Worm (Caenorhabditis elegans): ENCODE measurements around the gene C04G6.6.

The C04G6.6 gene

ce11 chrII:5112082-5112481 is 12.5 kb upstream of the C04G6.6 start, which contains the start of gene F09C12.8:
TSS of gene F09C12.8 (plus strand) at chrII:5112382.
- no peak for TF ChIP-seq snpc-4 (tag; optimal IDR thresholded peaks at IDR 0.05)
- TF ChIP-seq nhr-6 (tag; optimal IDR thresholded peaks at IDR 0.05): no peak
- TF ChIP-seq R02D3.7 (tag; optimal IDR thresholded peaks at IDR 0.05): no peak
- TF ChIP-seq lin-13 (GFP tag; optimal IDR thresholded peaks at IDR 0.05): no peak
- no peak for TF ChIP-seq C34F6.9 (tag; optimal IDR thresholded peaks at IDR 0.05)

DNA sequence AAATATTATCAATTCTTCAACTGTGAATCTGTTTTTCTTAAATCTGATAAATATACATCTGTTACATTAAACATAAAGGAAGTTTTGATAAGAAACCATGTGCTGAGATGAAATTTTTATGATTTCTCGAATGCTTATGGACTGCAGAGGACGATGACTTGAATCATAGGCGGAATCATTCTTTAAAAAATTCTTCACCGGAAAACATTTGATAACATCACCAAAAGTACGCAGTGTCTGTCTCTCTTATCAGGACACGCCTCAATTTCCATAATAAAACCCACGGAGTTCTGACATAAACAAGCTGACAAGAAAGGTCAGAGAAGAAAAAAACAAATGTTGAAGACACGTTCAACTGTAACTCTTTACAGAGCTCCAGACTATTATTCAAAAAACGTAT is 10.1 kb upstream of the C04G6.6 start, which contains the start of gene F09C12.2:
TSS of gene F09C12.2 (plus strand) at position 320 of the 400 bp plus-strand sequence.
- TF ChIP-seq fos-1 (tag; optimal IDR thresholded peaks at IDR 0.05) (peak; percentile 14), F13H6.1 (tag; optimal IDR thresholded peaks at IDR 0.05) (no peak)

- TF ChIP-seq Y55F3AM.14 (GFP tag; optimal IDR thresholded peaks at IDR 0.05) (peak; percentile 61), nhr-129 (tag; optimal IDR thresholded peaks at IDR 0.05) (peak; percentile 94), elt-1 (tag; optimal IDR thresholded peaks at IDR 0.05) (no peak), sma-3 (GFP tag; optimal IDR thresholded peaks at IDR 0.05) (peak; percentile 57), aly-2 (tag; optimal IDR thresholded peaks at IDR 0.05) (no peak), ztf-11 (tag; optimal IDR thresholded peaks at IDR 0.05) (no peak), zag-1 (tag; optimal IDR thresholded peaks at IDR 0.05) (peak; percentile 43), ceh-82 (tag; optimal IDR thresholded peaks at IDR 0.05) (no peak), sma-9 (GFP tag; optimal IDR thresholded peaks at IDR 0.05) (peak; percentile 82), sma-9 (tag; optimal IDR thresholded peaks at IDR 0.05) (no peak), ceh-16 (tag; optimal IDR thresholded peaks at IDR 0.05) (no peak), unc-39 (tag; optimal IDR thresholded peaks at IDR 0.05) (no peak), mdl-1 (tag; optimal IDR thresholded peaks at IDR 0.05) (peak in 1 of 2 experiments; percentile 4), blmp-1 (tag; optimal IDR thresholded peaks at IDR 0.05; ENCODE audit: insufficient read depth) (peak; percentile 35), ztf-1 (GFP tag; conservative IDR thresholded peaks at IDR 0.05) (no peak), nhr-10 (tag; optimal IDR thresholded peaks at IDR 0.05) (no peak), lin-13 (GFP tag; optimal IDR thresholded peaks at IDR 0.05) (peak; percentile 63), nhr-237 (tag; optimal IDR thresholded peaks at IDR 0.05) (no peak), R02D3.7 (tag; optimal IDR thresholded peaks at IDR 0.05) (no peak), ztf-4 (tag; optimal IDR thresholded peaks at IDR 0.05) (peak; percentile 36), skn-1 (tag; optimal IDR thresholded peaks at IDR 0.05) (no peak), F13H6.1 (tag; optimal IDR thresholded peaks at IDR 0.05) (peak; percentile 52), elt-3 (tag; optimal IDR thresholded peaks at IDR 0.05) (no peak), ZK546.5 (tag; optimal IDR thresholded peaks at IDR 0.05) (no peak), unc-55 (GFP tag; optimal IDR thresholded peaks at IDR 0.05) (peak; percentile 79), dmd-4 (tag; optimal IDR thresholded peaks at IDR 0.05) (no peak), lin-11 (tag; optimal IDR thresholded peaks at IDR 0.05) (peak; percentile 33), egl-27 (tag; optimal IDR thresholded peaks at IDR 0.05) (peak; percentile 53), nhr-25 (tag; optimal IDR thresholded peaks at IDR 0.05) (no peak), C34F6.9 (tag; optimal IDR thresholded peaks at IDR 0.05) (peak; percentile 52), unc-62 (GFP tag; optimal IDR thresholded peaks at IDR 0.05) (no peak), gmeb-1 (tag; optimal IDR thresholded peaks at IDR 0.05) (peak; percentile 67), nhr-12 (tag; optimal IDR thresholded peaks at IDR 0.05) (no peak), mab-5 (tag; optimal IDR thresholded peaks at IDR 0.05) (peak; percentile 23), fos-1 (tag; optimal IDR thresholded peaks at IDR 0.05) (peak; percentile 79), nhr-11 (tag; optimal IDR thresholded peaks at IDR 0.05) (no peak), nhr-6 (tag; optimal IDR thresholded peaks at IDR 0.05) (no peak), snpc-4 (tag; optimal IDR thresholded peaks at IDR 0.05) (no peak), lin-39 (tag; optimal IDR thresholded peaks at IDR 0.05) (no peak), sem-4 (tag; optimal IDR thresholded peaks at IDR 0.05) (peak; percentile 1), mbf-1 (tag; optimal IDR thresholded peaks at IDR 0.05) (no peak), lsy-2 (tag; optimal IDR thresholded peaks at IDR 0.05) (peak in 1 of 2 experiments; percentile 49), alr-1 (tag; optimal IDR thresholded peaks at IDR 0.05) (no peak), crh-2 (tag; optimal IDR thresholded peaks at IDR 0.05) (peak; percentile 70), ama-1 (optimal IDR thresholded peaks at IDR 0.05) (no peak), nhr-23 (tag; optimal IDR thresholded peaks at IDR 0.05) (no peak), nhr-21 (tag; optimal IDR thresholded peaks at IDR 0.05) (peak; percentile 85)
Measured at ce11 chrII:5105020-5105419, 5.5 kb upstream of the C04G6.6 start.

Measured in whole organism, L2 larva.